Worm (Caenorhabditis elegans): ENCODE data around the gene rpia-1.
"Not testable (repeated sequence)": the region's sequence is repeated elsewhere in the genome, so short reads cannot be mapped to it uniquely, and the experiment has no call there.

rpia-1 gene

ce11 chrIII:7100001-7100400 is 22.9 kb upstream of the rpia-1 start, which contains the start of gene ZK418.11:
Gene ZK418.11, plus strand, starts transcription at chrIII:7100289.
- TF ChIP-seq dao-5 (tag; optimal IDR thresholded peaks at IDR 0.05) (no peak), W03F9.2 (tag; optimal IDR thresholded peaks at IDR 0.05) (no peak), him-1 (tag; optimal IDR thresholded peaks at IDR 0.05) (no peak)

- TF ChIP-seq him-1 (tag; optimal IDR thresholded peaks at IDR 0.05) (no peak), W03F9.2 (tag; optimal IDR thresholded peaks at IDR 0.05) (peak; percentile 21)
Observed at ce11 chrIII:7101814-7102477, 21.0 kb upstream of the rpia-1 start.

ce11 chrIII:7103940-7104440 is 18.9 kb upstream of the rpia-1 start, which contains the start of gene cpg-2:
Gene cpg-2, minus strand, starts transcription at chrIII:7103990.
- no peak for TF ChIP-seq W03F9.2 (tag; optimal IDR thresholded peaks at IDR 0.05)
- no peak for TF ChIP-seq dao-5 (tag; optimal IDR thresholded peaks at IDR 0.05)
- no peak for TF ChIP-seq him-1 (tag; optimal IDR thresholded peaks at IDR 0.05)

ce11 chrIII:7106854-7107253 is 16.1 kb upstream of the rpia-1 start:
- TF ChIP-seq him-1 (tag; optimal IDR thresholded peaks at IDR 0.05), result no peak
- no peak for TF ChIP-seq W03F9.2 (tag; optimal IDR thresholded peaks at IDR 0.05)
- no peak for TF ChIP-seq dao-5 (tag; optimal IDR thresholded peaks at IDR 0.05)

- no peak for TF ChIP-seq dao-5 (tag; optimal IDR thresholded peaks at IDR 0.05)
- no peak for TF ChIP-seq W03F9.2 (tag; optimal IDR thresholded peaks at IDR 0.05)
- no peak for TF ChIP-seq him-1 (tag; optimal IDR thresholded peaks at IDR 0.05)
Observed at ce11 chrIII:7107965-7108364, 15.0 kb upstream of the rpia-1 start, which contains the start of gene odd-1. Gene odd-1, plus strand, starts transcription at chrIII:7108313.

ce11 chrIII:7111793-7112192 is 11.1 kb upstream of the rpia-1 start, which contains the start of gene B0280.7:
Gene B0280.7, minus strand, starts transcription at chrIII:7111893.
- no peak for TF ChIP-seq him-1 (tag; optimal IDR thresholded peaks at IDR 0.05)
- TF ChIP-seq dao-5 (tag; optimal IDR thresholded peaks at IDR 0.05), result no peak
- TF ChIP-seq W03F9.2 (tag; optimal IDR thresholded peaks at IDR 0.05), result no peak

- TF ChIP-seq dao-5 (tag; optimal IDR thresholded peaks at IDR 0.05) (no peak), W03F9.2 (tag; optimal IDR thresholded peaks at IDR 0.05) (no peak), him-1 (tag; optimal IDR thresholded peaks at IDR 0.05) (no peak)
Observed at ce11 chrIII:7112285-7112684, 10.6 kb upstream of the rpia-1 start.

- TF ChIP-seq W03F9.2 (tag; optimal IDR thresholded peaks at IDR 0.05), result no peak
Observed at ce11 chrIII:7114952-7115488, 7.9 kb upstream of the rpia-1 start, which contains the start of gene nhr-10. Gene nhr-10, minus strand, starts transcription at chrIII:7115438.

- TF ChIP-seq dao-5 (tag; optimal IDR thresholded peaks at IDR 0.05) (no peak), him-1 (tag; optimal IDR thresholded peaks at IDR 0.05) (no peak), W03F9.2 (tag; optimal IDR thresholded peaks at IDR 0.05) (peak; percentile 56)
Observed at ce11 chrIII:7116615-7117252, 6.2 kb upstream of the rpia-1 start.

- TF ChIP-seq W03F9.2 (tag; optimal IDR thresholded peaks at IDR 0.05) (no peak), dao-5 (tag; optimal IDR thresholded peaks at IDR 0.05) (no peak), him-1 (tag; optimal IDR thresholded peaks at IDR 0.05) (no peak)
Observed at ce11 chrIII:7120477-7120876, 2.5 kb upstream of the rpia-1 start.

ce11 chrIII:7124364-7124763 is 1.4 kb downstream of the rpia-1 start, which contains the start of gene B0280.2:
Gene B0280.2, plus strand, starts transcription at chrIII:7124664.
- TF ChIP-seq dao-5 (tag; optimal IDR thresholded peaks at IDR 0.05) (no peak), W03F9.2 (tag; optimal IDR thresholded peaks at IDR 0.05) (no peak), him-1 (tag; optimal IDR thresholded peaks at IDR 0.05) (no peak)

- TF ChIP-seq dao-5, him-1, W03F9.2 (tag; optimal IDR thresholded peaks at IDR 0.05): not testable (repeated sequence)
Observed at ce11 chrIII:7128601-7129000, 5.7 kb downstream of the rpia-1 start, which contains the start of gene viro-2. Gene viro-2, plus strand, starts transcription at chrIII:7128901.

ce11 chrIII:7133559-7133958 is 10.6 kb downstream of the rpia-1 start, which contains the start of the genes pot-1 and ggtb-1:
Gene pot-1, minus strand, starts transcription at chrIII:7133678.
Gene ggtb-1, plus strand, starts transcription at chrIII:7133766.
- no peak for TF ChIP-seq him-1 (tag; optimal IDR thresholded peaks at IDR 0.05)
- TF ChIP-seq W03F9.2 (tag; optimal IDR thresholded peaks at IDR 0.05), result no peak
- TF ChIP-seq dao-5 (tag; optimal IDR thresholded peaks at IDR 0.05), result no peak

- TF ChIP-seq him-1 (tag; optimal IDR thresholded peaks at IDR 0.05) (no peak), W03F9.2 (tag; optimal IDR thresholded peaks at IDR 0.05) (no peak), dao-5 (tag; optimal IDR thresholded peaks at IDR 0.05) (no peak)
Observed at ce11 chrIII:7136015-7136414, 13.1 kb downstream of the rpia-1 start, which contains the start of gene B0280.17. Gene B0280.17, minus strand, starts transcription at chrIII:7136115.
